Worm (Caenorhabditis elegans) whole organism, L3 larva: Measurements from ENCODE around the gene his-31.
"Not testable (repeated sequence)": the region's sequence is repeated elsewhere in the genome, so short reads cannot be mapped to it uniquely, and the experiment has no call there.

Experiments
- R02D3.7 ChIP-seq: fragments of 150-350 bp; optimal IDR thresholded peaks from 2 replicates; lab custom pipeline; 2014; ENCODE audit warnings: missing biosample characterization, missing genetic modification characterization
- ZK546.5 ChIP-seq: sonication (generic microtip); optimal IDR thresholded peaks from 2 replicates; lab custom pipeline; 2017; ENCODE audit warnings: missing biosample characterization, missing genetic modification characterization
- aly-2 ChIP-seq: fragments of 150-350 bp; optimal IDR thresholded peaks from 2 replicates; lab custom pipeline; 2014; ENCODE audit warnings: missing biosample characterization, missing genetic modification characterization
- ama-1 ChIP-seq: fragments of 150-350 bp; optimal IDR thresholded peaks from 2 replicates; lab custom pipeline; 2018
- ceh-28 ChIP-seq: fragments of 150-350 bp; optimal IDR thresholded peaks from 2 replicates; lab custom pipeline; 2014; ENCODE audit warnings: missing biosample characterization, missing genetic modification reagents, missing genetic modification characterization
- ceh-82 ChIP-seq: fragments of 150-350 bp; optimal IDR thresholded peaks from 2 replicates; lab custom pipeline; 2014; ENCODE audit warnings: missing biosample characterization, missing genetic modification characterization
- ceh-9 ChIP-seq: sonication (generic microtip); optimal IDR thresholded peaks from 2 replicates; lab custom pipeline; 2018; ENCODE audit warnings: missing biosample characterization, missing genetic modification characterization
- egl-27 ChIP-seq: sonication (generic microtip); optimal IDR thresholded peaks from 4 replicates; lab custom pipeline; 2017; ENCODE audit warnings: missing biosample characterization, missing genetic modification reagents, missing genetic modification characterization
- egl-5 ChIP-seq: fragments of 150-350 bp; optimal IDR thresholded peaks from 2 replicates; lab custom pipeline; 2017; ENCODE audit warnings: missing biosample characterization, missing genetic modification reagents, missing genetic modification characterization, inconsistent platforms
- elt-1 ChIP-seq: fragments of 150-350 bp; optimal IDR thresholded peaks from 2 replicates; lab custom pipeline; 2014; ENCODE audit warnings: missing biosample characterization, missing genetic modification characterization
- elt-3 ChIP-seq, 3 experiments: fragments of 150-350 bp in 1 of 3; sonication (generic microtip) in 2 of 3; optimal IDR thresholded peaks; 2 replicates in 2 of 3; 4 replicates in 1 of 3; lab custom pipeline; 2014 to 2017; ENCODE audit warnings: missing biosample characterization in 3 of 3, missing genetic modification characterization in 3 of 3
- fkh-10 ChIP-seq: sonication (generic microtip); optimal IDR thresholded peaks from 2 replicates; lab custom pipeline; 2017; ENCODE audit warnings: missing biosample characterization, missing genetic modification reagents, missing genetic modification characterization
- fkh-2 ChIP-seq: fragments of 150-350 bp; optimal IDR thresholded peaks from 2 replicates; lab custom pipeline; 2014; ENCODE audit warnings: missing biosample characterization, missing genetic modification reagents, missing genetic modification characterization
- fos-1 ChIP-seq: fragments of 150-350 bp; optimal IDR thresholded peaks from 2 replicates; lab custom pipeline; 2014; ENCODE audit warnings: missing biosample characterization, missing genetic modification characterization
- hmg-11 ChIP-seq: sonication (generic microtip); optimal IDR thresholded peaks from 2 replicates; lab custom pipeline; 2016; ENCODE audit warnings: missing genetic modification characterization, missing compliant biosample characterization
- jun-1 ChIP-seq: fragments of 150-350 bp; optimal IDR thresholded peaks from 2 replicates; lab custom pipeline; 2014; ENCODE audit warnings: missing biosample characterization, missing genetic modification reagents, missing genetic modification characterization
- lin-15B ChIP-seq: fragments of 150-350 bp; optimal IDR thresholded peaks from 2 replicates; lab custom pipeline; 2014; ENCODE audit warnings: missing biosample characterization, missing genetic modification characterization
- lin-39 ChIP-seq: fragments of 150-350 bp; optimal IDR thresholded peaks from 2 replicates; lab custom pipeline; 2018; ENCODE audit warnings: missing biosample characterization, missing genetic modification reagents, missing genetic modification characterization
- lsy-12 ChIP-seq: sonication (generic microtip); optimal IDR thresholded peaks from 2 replicates; lab custom pipeline; 2016; ENCODE audit warnings: mild to moderate bottlenecking, missing genetic modification characterization, missing compliant biosample characterization
- nhr-11 ChIP-seq: fragments of 150-350 bp; optimal IDR thresholded peaks from 2 replicates; lab custom pipeline; 2014; ENCODE audit warnings: missing biosample characterization, missing genetic modification characterization
- nhr-12 ChIP-seq: fragments of 150-350 bp; optimal IDR thresholded peaks from 2 replicates; lab custom pipeline; 2014; ENCODE audit warnings: missing biosample characterization, missing genetic modification characterization
- nhr-25 ChIP-seq: sonication (generic microtip); optimal IDR thresholded peaks from 2 replicates; lab custom pipeline; 2017; ENCODE audit warnings: missing biosample characterization, missing genetic modification characterization
- nhr-28 ChIP-seq: fragments of 150-350 bp; optimal IDR thresholded peaks from 2 replicates; lab custom pipeline; 2014; ENCODE audit warnings: missing biosample characterization, missing genetic modification characterization
- nhr-77 ChIP-seq: fragments of 150-350 bp; optimal IDR thresholded peaks from 2 replicates; lab custom pipeline; 2014; ENCODE audit warnings: missing biosample characterization, missing genetic modification characterization
- pha-4 ChIP-seq: fragments of 150-350 bp; optimal IDR thresholded peaks from 2 replicates; lab custom pipeline; 2014; ENCODE audit warnings: missing biosample characterization, missing genetic modification reagents, missing genetic modification characterization
- pqm-1 ChIP-seq: fragments of 150-350 bp; optimal IDR thresholded peaks from 2 replicates; lab custom pipeline; 2017; ENCODE audit warnings: missing biosample characterization, missing genetic modification characterization, inconsistent platforms
- sea-2 ChIP-seq: fragments of 150-350 bp; sonication (generic microtip); optimal IDR thresholded peaks from 4 replicates; lab custom pipeline; 2014; ENCODE audit warnings: missing biosample characterization, missing genetic modification reagents, missing genetic modification characterization
- skn-1 ChIP-seq: fragments of 150-350 bp; optimal IDR thresholded peaks from 2 replicates; lab custom pipeline; 2014; ENCODE audit warnings: missing biosample characterization, missing genetic modification characterization
- snpc-4 ChIP-seq: fragments of 150-350 bp; optimal IDR thresholded peaks from 2 replicates; lab custom pipeline; 2014; ENCODE audit warnings: missing biosample characterization, missing genetic modification characterization
- tbx-2 ChIP-seq: sonication (generic microtip); optimal IDR thresholded peaks from 2 replicates; lab custom pipeline; 2016; ENCODE audit warnings: mild to moderate bottlenecking, missing genetic modification characterization, missing compliant biosample characterization
- unc-62 ChIP-seq: fragments of 150-350 bp; sonication (generic microtip); optimal IDR thresholded peaks from 4 replicates; lab custom pipeline; 2014; ENCODE audit warnings: missing biosample characterization, missing genetic modification reagents, missing genetic modification characterization
- zag-1 ChIP-seq: fragments of 150-350 bp; optimal IDR thresholded peaks from 2 replicates; lab custom pipeline; 2014; ENCODE audit warnings: missing biosample characterization, missing genetic modification characterization
- ztf-11 ChIP-seq: fragments of 150-350 bp; optimal IDR thresholded peaks from 2 replicates; lab custom pipeline; 2014; ENCODE audit warnings: missing biosample characterization, missing genetic modification characterization
- ztf-4 ChIP-seq: fragments of 150-350 bp; optimal IDR thresholded peaks from 2 replicates; lab custom pipeline; 2014; ENCODE audit warnings: missing biosample characterization, missing genetic modification characterization

The his-31 gene

DNA sequence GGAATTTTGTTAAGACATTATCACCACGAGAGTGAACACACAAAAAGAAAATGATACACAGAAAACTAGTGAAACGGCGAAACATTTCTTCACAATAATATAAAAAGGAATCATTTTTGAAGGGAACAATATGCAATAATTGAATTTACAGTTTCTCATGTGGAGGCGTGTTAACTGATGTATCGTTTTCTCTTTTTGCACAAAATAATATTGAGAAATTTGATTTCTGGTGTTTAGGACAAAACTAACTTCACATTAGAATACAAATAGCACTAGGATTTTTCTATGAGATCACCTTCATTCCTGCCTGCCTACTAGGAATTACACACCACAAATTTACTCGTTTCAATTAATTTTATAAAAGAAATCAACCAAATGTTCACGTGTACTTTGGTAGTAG lies 24.7 kb upstream of the his-31 start, which contains the start of gene D2096.13:
D2096.13 (minus strand) TSS at position 101 of the 400 bp plus-strand sequence.
- no peak for TF ChIP-seq ztf-11 (tag; lab: Kevin White, UChicago)

DNA sequence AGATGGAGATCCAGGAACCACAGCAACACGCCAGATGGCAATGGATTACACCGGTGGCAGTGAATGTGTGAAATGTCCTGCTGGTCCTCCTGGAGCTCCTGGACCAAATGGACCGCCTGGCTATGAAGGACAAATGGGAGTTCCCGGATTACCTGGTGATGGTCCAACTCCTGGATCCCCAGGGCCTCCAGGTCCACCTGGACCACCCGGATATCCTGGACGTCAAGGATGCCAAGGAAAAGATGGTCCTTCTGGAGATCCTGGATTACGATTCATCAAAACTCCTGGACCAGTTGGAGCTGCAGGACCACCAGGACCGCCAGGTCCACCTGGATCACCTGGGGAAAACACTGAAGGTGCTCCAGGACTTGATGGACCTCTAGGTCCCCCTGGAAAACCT lies 23.5 kb upstream of the his-31 start:
- TF ChIP-seq lin-39 (tag; lab: Kevin White, UChicago) (no peak), fos-1 (no peak), ceh-28 (tag; lab: Kevin White, UChicago) (no peak), hmg-11 (no peak), lsy-12 (tag; lab: Kevin White, UChicago) (no peak), nhr-77 (tag; lab: Kevin White, UChicago) (no peak), jun-1 (tag; lab: Kevin White, UChicago) (no peak), egl-5 (no peak), pha-4 (tag; lab: Kevin White, UChicago) (no peak), unc-62 (GFP tag; lab: Kevin White, UChicago) (no peak), pqm-1 (tag; lab: Kevin White, UChicago) (no peak), nhr-25 (tag; lab: Kevin White, UChicago) (no peak), tbx-2 (tag; lab: Kevin White, UChicago) (no peak), ama-1 (lab: Kevin White, UChicago) (no peak), zag-1 (tag; lab: Kevin White, UChicago) (no peak), aly-2 (tag; lab: Kevin White, UChicago) (no peak), ztf-4 (tag; lab: Kevin White, UChicago) (no peak), nhr-11 (tag; lab: Kevin White, UChicago) (no peak)

DNA sequence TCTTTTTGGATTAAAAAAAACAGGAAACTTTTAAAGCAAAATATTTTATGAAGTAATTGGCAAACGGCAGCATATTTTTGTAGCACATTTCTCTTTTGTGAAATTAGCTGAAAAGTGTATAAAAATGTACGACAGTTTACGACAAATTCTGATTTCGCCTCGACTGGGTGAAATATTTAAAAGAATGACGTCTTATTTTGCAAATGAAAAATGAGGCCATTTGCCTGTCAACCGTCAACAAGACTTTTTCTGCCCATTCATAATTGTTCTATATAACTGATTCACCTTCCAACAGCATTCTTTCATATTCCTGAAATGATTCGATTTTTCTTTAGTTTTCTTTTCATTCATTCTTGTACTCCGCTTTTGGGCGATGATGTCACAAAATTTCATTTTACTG lies 21.8 kb upstream of the his-31 start, which contains the start of the genes F17E9.2 and col-116:
F17E9.2 (plus strand) TSS at position 301 of the 400 bp plus-strand sequence.
col-116 (plus strand) TSS at position 315 of the 400 bp plus-strand sequence.
- TF ChIP-seq zag-1 (tag; lab: Kevin White, UChicago) (no peak), lin-15B (tag; lab: Kevin White, UChicago) (no peak), snpc-4 (tag; lab: Kevin White, UChicago) (no peak), ceh-28 (tag; lab: Kevin White, UChicago) (no peak), sea-2 (no peak), elt-1 (tag; lab: Kevin White, UChicago) (no peak)

DNA sequence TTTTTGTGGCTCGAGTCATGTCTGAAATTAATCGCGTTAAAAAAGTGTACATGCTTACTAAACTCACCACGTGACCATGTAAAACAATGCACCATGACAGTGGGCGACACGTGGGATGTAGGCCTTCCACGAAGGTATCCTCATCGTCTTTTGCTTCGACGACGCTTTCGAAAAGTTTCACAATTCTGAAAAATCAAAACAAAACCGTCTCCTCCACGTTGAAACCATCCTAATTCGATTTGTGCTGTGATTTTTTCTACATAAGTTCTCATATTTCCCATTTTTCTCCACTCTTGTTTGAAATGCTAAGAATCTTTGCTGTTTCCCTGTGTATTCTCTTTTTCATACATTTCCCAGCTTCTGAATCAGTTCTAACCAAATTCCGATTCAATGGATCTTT lies 20.8 kb upstream of the his-31 start, which contains the start of gene F17E9.3:
F17E9.3 (plus strand) TSS at position 301 of the 400 bp plus-strand sequence.
- TF ChIP-seq elt-3 (tag; optimal IDR thresholded peaks at IDR 0.05; lab: Kevin White, UChicago) (no peak), tbx-2 (tag; lab: Kevin White, UChicago) (no peak), nhr-11 (tag; lab: Kevin White, UChicago) (no peak)

DNA sequence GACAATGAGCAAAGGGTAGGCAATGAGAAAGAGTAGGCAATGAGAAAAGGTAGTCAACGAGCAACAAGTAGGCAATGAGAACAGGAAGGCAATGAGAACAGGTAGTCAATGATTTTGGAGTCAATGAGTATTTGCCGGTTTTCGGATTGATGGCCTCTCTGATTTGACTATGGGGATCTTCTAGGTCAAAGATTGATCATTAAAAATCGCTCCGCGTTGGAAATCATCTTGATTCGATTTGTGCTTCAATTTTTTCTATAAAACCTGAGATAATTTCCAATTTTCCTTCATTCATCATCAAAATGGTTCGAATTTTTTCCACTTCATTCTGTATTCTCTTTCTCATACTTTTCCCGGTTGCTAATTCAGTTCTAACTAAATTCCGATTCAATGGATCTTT lies 18.3 kb upstream of the his-31 start, which contains the start of gene F17E9.16:
F17E9.16 (plus strand) TSS at position 301 of the 400 bp plus-strand sequence.
- TF ChIP-seq lsy-12 (tag; lab: Kevin White, UChicago); fkh-2 (tag; lab: Kevin White, UChicago); fos-1: not testable (repeated sequence)

DNA sequence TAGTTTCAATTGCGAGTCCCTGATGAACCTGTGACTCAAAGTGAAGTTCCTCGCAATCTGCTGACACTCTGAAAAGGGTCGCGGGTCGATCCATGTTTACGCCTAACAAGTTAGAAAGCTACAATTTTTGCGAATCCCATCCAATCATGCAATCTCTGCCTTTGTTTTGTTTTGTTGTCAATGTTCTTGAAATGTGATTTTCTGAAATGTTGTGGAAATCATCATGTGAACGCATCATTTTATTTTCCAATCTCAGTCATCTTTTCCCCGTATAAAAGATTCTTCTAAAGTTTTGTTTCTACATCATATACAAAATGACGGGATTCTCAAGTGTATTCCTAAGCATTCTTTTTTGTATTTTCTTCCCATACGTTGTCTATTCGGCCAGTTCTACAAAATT lies 14.3 kb upstream of the his-31 start, which contains the start of gene F17E9.4:
F17E9.4 (plus strand) TSS at position 301 of the 400 bp plus-strand sequence.
- TF ChIP-seq ceh-82 (tag; lab: Kevin White, UChicago): no peak
- TF ChIP-seq skn-1 (tag; lab: Kevin White, UChicago): no peak
- TF ChIP-seq ama-1 (lab: Kevin White, UChicago): no peak
- no peak for TF ChIP-seq nhr-12 (tag; lab: Kevin White, UChicago)
- TF ChIP-seq pha-4 (tag; lab: Kevin White, UChicago): no peak
- no peak for TF ChIP-seq ZK546.5 (tag; lab: Kevin White, UChicago)

DNA sequence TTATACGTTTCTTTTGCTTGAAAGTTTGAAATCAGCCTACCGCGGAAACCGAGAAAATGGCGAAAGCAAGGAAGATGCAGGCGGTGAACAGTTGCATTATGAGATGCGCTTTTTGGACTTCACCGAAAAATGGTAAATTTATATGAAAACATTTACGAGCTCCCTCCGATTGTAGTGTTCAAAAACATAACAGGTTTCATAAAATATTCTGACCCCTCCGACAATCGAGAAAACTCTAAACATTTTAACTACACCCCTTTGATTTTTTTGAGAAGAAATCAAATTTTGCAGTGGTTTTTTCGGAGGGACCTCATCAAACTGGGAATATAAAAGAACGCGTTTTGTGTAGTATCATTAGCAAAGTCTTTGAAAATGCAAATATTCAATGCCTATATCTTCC lies 13.3 kb upstream of the his-31 start, which contains the start of the genes F17E9.18 and F17E9.15:
F17E9.18 (minus strand) TSS at position 101 of the 400 bp plus-strand sequence.
F17E9.15 (plus strand) TSS at position 368 of the 400 bp plus-strand sequence.
- TF ChIP-seq egl-27 (tag; lab: Kevin White, UChicago) (no peak), nhr-28 (no peak), fkh-10 (GFP tag; lab: Kevin White, UChicago) (no peak), elt-3 (tag; optimal IDR thresholded peaks at IDR 0.05; lab: Kevin White, UChicago) (no peak), ceh-28 (tag; lab: Kevin White, UChicago) (no peak), unc-62 (GFP tag; lab: Kevin White, UChicago) (no peak), R02D3.7 (tag; lab: Kevin White, UChicago) (no peak), sea-2 (no peak), nhr-11 (tag; lab: Kevin White, UChicago) (no peak), lin-39 (tag; lab: Kevin White, UChicago) (no peak), ceh-9 (tag; lab: Kevin White, UChicago) (no peak)
